Worm (Caenorhabditis elegans) whole organism, L4 larva: ENCODE results near the gene Y54G2A.7.

Experiments
- D1046.2 ChIP-seq: fragments of 200-800 bp; sonication (Bioruptor generic); IDR thresholded peaks from 2 replicates; pipeline ENCODE4 v1.3.6; 2022; ENCODE audit warnings: missing genetic modification characterization, missing compliant biosample characterization
- F26F4.8 ChIP-seq: fragments of 200-800 bp; sonication (Bioruptor generic); conservative IDR thresholded peaks from 2 replicates; pipeline ENCODE4 v1.3.6; 2022; ENCODE audit warnings: missing genetic modification characterization, missing compliant biosample characterization
- F37D6.2 ChIP-seq: sonication (generic microtip); optimal IDR thresholded peaks from 2 replicates; lab custom pipeline; 2016; ENCODE audit warnings: mild to moderate bottlenecking, missing genetic modification characterization, missing compliant biosample characterization
- F44E2.7 ChIP-seq: fragments of 200-800 bp; sonication (Bioruptor generic); IDR thresholded peaks from 2 replicates; pipeline ENCODE4 v2.1.2; 2022; ENCODE audit warnings: missing genetic modification characterization, missing compliant biosample characterization
- T20F7.1 ChIP-seq: fragments of 200-800 bp; sonication (Bioruptor generic); optimal IDR thresholded peaks from 2 replicates; lab custom pipeline; 2018; ENCODE audit warnings: mild to moderate bottlenecking, missing genetic modification characterization, missing compliant biosample characterization
- Y75B8A.6 ChIP-seq: fragments of 200-800 bp; sonication (Bioruptor generic); IDR thresholded peaks from 2 replicates; pipeline ENCODE4 v1.3.6; 2022; ENCODE audit warnings: missing genetic modification reagents, missing genetic modification characterization, missing compliant biosample characterization
- ZK337.2 ChIP-seq: fragments of 200-800 bp; sonication (Bioruptor generic); IDR thresholded peaks from 2 replicates; pipeline ENCODE4 v1.3.6; 2022; ENCODE audit warnings: missing genetic modification reagents, missing genetic modification characterization, missing compliant biosample characterization
- arid-1 ChIP-seq: fragments of 200-800 bp; sonication (Bioruptor generic); conservative IDR thresholded peaks from 2 replicates; pipeline ENCODE4 v1.3.6; 2022; ENCODE audit warnings: missing genetic modification reagents, missing genetic modification characterization, missing compliant biosample characterization
- ceh-20 ChIP-seq: fragments of 200-800 bp; sonication (Bioruptor generic); IDR thresholded peaks from 2 replicates; pipeline ENCODE4 v1.3.6; 2022; ENCODE audit warnings: missing genetic modification reagents, missing genetic modification characterization, missing compliant biosample characterization
- ceh-28 ChIP-seq: fragments of 150-350 bp; optimal IDR thresholded peaks from 2 replicates; lab custom pipeline; 2014; ENCODE audit warnings: missing biosample characterization, missing genetic modification reagents, missing genetic modification characterization
- ceh-62 ChIP-seq: sonication (generic microtip); optimal IDR thresholded peaks from 2 replicates; lab custom pipeline; 2017; ENCODE audit warnings: missing biosample characterization, missing genetic modification characterization
- ces-1 ChIP-seq: fragments of 150-350 bp; sonication (generic microtip); optimal IDR thresholded peaks from 4 replicates; lab custom pipeline; 2014; ENCODE audit warnings: missing biosample characterization, missing genetic modification reagents, missing genetic modification characterization
- cey-2 ChIP-seq: sonication (generic microtip); optimal IDR thresholded peaks from 3 replicates; lab custom pipeline; 2017; ENCODE audit warnings: missing genetic modification characterization, mild to moderate bottlenecking, missing compliant biosample characterization, antibody characterized with exemption, borderline replicate concordance; ENCODE audit not compliant: insufficient read depth
- ctbp-1 ChIP-seq: fragments of 200-800 bp; sonication (Bioruptor generic); IDR thresholded peaks from 2 replicates; pipeline ENCODE4 v1.3.6; 2022; ENCODE audit warnings: missing genetic modification reagents, missing genetic modification characterization, missing compliant biosample characterization
- daf-12 ChIP-seq: fragments of 150-350 bp; optimal IDR thresholded peaks from 2 replicates; lab custom pipeline; 2014; ENCODE audit warnings: missing biosample characterization, missing genetic modification reagents, missing genetic modification characterization
- daf-16 ChIP-seq, 3 experiments: sonication (generic microtip); optimal IDR thresholded peaks; 2 replicates each; lab custom pipeline; 2016 to 2017; ENCODE audit warnings: missing genetic modification characterization in 3 of 3, missing genetic modification reagents in 3 of 3, mild to moderate bottlenecking in 2 of 3, missing compliant biosample characterization in 2 of 3, missing biosample characterization in 1 of 3, moderate library complexity in 1 of 3
- dmd-9 ChIP-seq: fragments of 200-800 bp; sonication (Bioruptor generic); IDR thresholded peaks from 2 replicates; pipeline ENCODE4 v1.3.6; 2022; ENCODE audit warnings: missing genetic modification reagents, missing genetic modification characterization, missing compliant biosample characterization
- dve-1 ChIP-seq: sonication (generic microtip); optimal IDR thresholded peaks from 2 replicates; lab custom pipeline; 2017; ENCODE audit warnings: antibody characterized with exemption, mild to moderate bottlenecking, missing genetic modification characterization, missing compliant biosample characterization; ENCODE audit not compliant: insufficient read depth
- egl-27 ChIP-seq: sonication (generic microtip); optimal IDR thresholded peaks from 3 replicates; lab custom pipeline; 2017; ENCODE audit warnings: missing biosample characterization, missing genetic modification reagents, missing genetic modification characterization
- fkh-10 ChIP-seq: fragments of 150-350 bp; optimal IDR thresholded peaks from 2 replicates; lab custom pipeline; 2014; ENCODE audit warnings: missing biosample characterization, missing genetic modification reagents, missing genetic modification characterization
- hlh-30 ChIP-seq: sonication (generic microtip); optimal IDR thresholded peaks from 2 replicates; lab custom pipeline; 2017; ENCODE audit warnings: antibody characterized with exemption, mild to moderate bottlenecking, missing genetic modification characterization, missing compliant biosample characterization; ENCODE audit not compliant: insufficient read depth
- lim-7 ChIP-seq: fragments of 200-800 bp; sonication (Bioruptor generic); IDR thresholded peaks from 2 replicates; pipeline ENCODE4 v1.3.6; 2022; ENCODE audit warnings: missing genetic modification characterization, missing compliant biosample characterization
- lin-1 ChIP-seq: fragments of 200-800 bp; sonication (Bioruptor generic); IDR thresholded peaks from 2 replicates; pipeline ENCODE4 v1.3.6; 2022; ENCODE audit warnings: missing genetic modification reagents, missing genetic modification characterization, missing compliant biosample characterization
- lin-13 ChIP-seq: fragments of 150-350 bp; optimal IDR thresholded peaks from 2 replicates; lab custom pipeline; 2014; ENCODE audit warnings: missing biosample characterization, missing genetic modification reagents, missing genetic modification characterization
- lin-29 ChIP-seq: fragments of 200-800 bp; sonication (Bioruptor generic); IDR thresholded peaks from 2 replicates; pipeline ENCODE4 v1.3.6; 2022; ENCODE audit warnings: missing genetic modification reagents, missing genetic modification characterization, missing compliant biosample characterization
- lin-39 ChIP-seq: fragments of 150-350 bp; optimal IDR thresholded peaks from 2 replicates; lab custom pipeline; 2014; ENCODE audit warnings: missing biosample characterization, missing genetic modification reagents, missing genetic modification characterization
- madf-9 ChIP-seq: fragments of 200-800 bp; sonication (Bioruptor generic); conservative IDR thresholded peaks from 2 replicates; pipeline ENCODE4 v1.3.6; 2022; ENCODE audit warnings: missing genetic modification reagents, missing genetic modification characterization, missing compliant biosample characterization
- mep-1 ChIP-seq: fragments of 150-350 bp; sonication (generic microtip); optimal IDR thresholded peaks from 3 replicates; lab custom pipeline; 2014; ENCODE audit warnings: missing biosample characterization, missing genetic modification characterization
- mes-2 ChIP-seq: sonication (generic microtip); optimal IDR thresholded peaks from 2 replicates; lab custom pipeline; 2016; ENCODE audit warnings: missing genotype, mild to moderate bottlenecking, missing genetic modification characterization, missing compliant biosample characterization; ENCODE audit not compliant: poor library complexity, severe bottlenecking
- mxl-2 ChIP-seq: fragments of 200-800 bp; sonication (Bioruptor generic); conservative IDR thresholded peaks from 2 replicates; pipeline ENCODE4 v1.3.6; 2022; ENCODE audit warnings: missing genetic modification reagents, missing genetic modification characterization, missing compliant biosample characterization
- nhr-237 ChIP-seq: sonication (generic microtip); optimal IDR thresholded peaks from 2 replicates; lab custom pipeline; 2017; ENCODE audit warnings: missing biosample characterization, missing genetic modification characterization
- nhr-25 ChIP-seq: sonication (generic microtip); optimal IDR thresholded peaks from 2 replicates; lab custom pipeline; 2017; ENCODE audit warnings: missing genetic modification characterization, mild to moderate bottlenecking, missing compliant biosample characterization, antibody characterized with exemption, moderate library complexity, borderline replicate concordance; ENCODE audit not compliant: insufficient read depth
- nhr-28 ChIP-seq: fragments of 150-350 bp; optimal IDR thresholded peaks from 2 replicates; lab custom pipeline; 2014; ENCODE audit warnings: missing biosample characterization, missing genetic modification characterization
- nhr-42 ChIP-seq: fragments of 200-800 bp; sonication (Bioruptor generic); IDR thresholded peaks from 2 replicates; pipeline ENCODE4 v1.3.6; 2022; ENCODE audit warnings: missing genetic modification characterization, missing compliant biosample characterization
- nhr-48 ChIP-seq: sonication (generic microtip); optimal IDR thresholded peaks from 2 replicates; lab custom pipeline; 2016; ENCODE audit warnings: mild to moderate bottlenecking, missing genetic modification characterization, missing compliant biosample characterization
- nhr-6 ChIP-seq: fragments of 150-350 bp; optimal IDR thresholded peaks from 2 replicates; lab custom pipeline; 2014; ENCODE audit warnings: missing biosample characterization, missing genetic modification characterization
- php-3 ChIP-seq: fragments of 200-800 bp; sonication (Bioruptor generic); IDR thresholded peaks from 2 replicates; pipeline ENCODE4 v1.3.6; 2022; ENCODE audit warnings: missing genetic modification reagents, missing genetic modification characterization, missing compliant biosample characterization
- snpc-4 ChIP-seq: fragments of 150-350 bp; optimal IDR thresholded peaks from 2 replicates; lab custom pipeline; 2014; ENCODE audit warnings: missing biosample characterization, missing genetic modification characterization
- spr-3 ChIP-seq: fragments of 200-800 bp; sonication (Bioruptor generic); optimal IDR thresholded peaks from 2 replicates; lab custom pipeline; 2018; ENCODE audit warnings: mild to moderate bottlenecking, missing genetic modification characterization, missing compliant biosample characterization
- tag-97 ChIP-seq: fragments of 200-800 bp; sonication (Bioruptor generic); IDR thresholded peaks from 2 replicates; pipeline ENCODE4 v1.3.6; 2022; ENCODE audit warnings: missing genetic modification characterization, missing compliant biosample characterization
- tra-1 ChIP-seq: fragments of 200-800 bp; sonication (Bioruptor generic); IDR thresholded peaks from 2 replicates; pipeline ENCODE4 v1.3.6; 2022; ENCODE audit warnings: missing genetic modification reagents, missing genetic modification characterization, missing compliant biosample characterization
- unc-130 ChIP-seq: sonication (generic microtip); optimal IDR thresholded peaks from 2 replicates; lab custom pipeline; 2016; ENCODE audit warnings: missing genetic modification reagents, missing genetic modification characterization, missing compliant biosample characterization
- unc-62 ChIP-seq, 3 experiments: fragments of 150-350 bp in 1 of 3; sonication (generic microtip); optimal IDR thresholded peaks in 2 of 3; peaks in 1 of 3; 1 replicate in 1 of 3; 2 replicates in 2 of 3; lab custom pipeline; 2014 to 2017; ENCODE audit warnings: missing biosample characterization in 3 of 3, missing genetic modification characterization in 3 of 3, missing genetic modification reagents in 3 of 3, missing genotype in 1 of 3
- vab-7 ChIP-seq: fragments of 200-800 bp; sonication (Bioruptor generic); IDR thresholded peaks from 2 replicates; pipeline ENCODE4 v1.3.6; 2022; ENCODE audit warnings: missing genetic modification reagents, missing genetic modification characterization, missing compliant biosample characterization
- zag-1 ChIP-seq: fragments of 150-350 bp; optimal IDR thresholded peaks from 2 replicates; lab custom pipeline; 2014; ENCODE audit warnings: missing biosample characterization, missing genetic modification characterization
- zfp-3 ChIP-seq: fragments of 200-800 bp; sonication (Bioruptor generic); conservative IDR thresholded peaks from 2 replicates; pipeline ENCODE4 v1.3.6; 2022; ENCODE audit warnings: missing genetic modification reagents, missing genetic modification characterization, missing compliant biosample characterization
- zip-11 ChIP-seq: fragments of 200-800 bp; sonication (Bioruptor generic); IDR thresholded peaks from 2 replicates; pipeline ENCODE4 v1.3.6; 2022; ENCODE audit warnings: missing genetic modification characterization, missing compliant biosample characterization
- ztf-11 ChIP-seq: fragments of 150-350 bp; optimal IDR thresholded peaks from 2 replicates; lab custom pipeline; 2014; ENCODE audit warnings: missing biosample characterization, missing genetic modification characterization

The Y54G2A.7 gene

DNA sequence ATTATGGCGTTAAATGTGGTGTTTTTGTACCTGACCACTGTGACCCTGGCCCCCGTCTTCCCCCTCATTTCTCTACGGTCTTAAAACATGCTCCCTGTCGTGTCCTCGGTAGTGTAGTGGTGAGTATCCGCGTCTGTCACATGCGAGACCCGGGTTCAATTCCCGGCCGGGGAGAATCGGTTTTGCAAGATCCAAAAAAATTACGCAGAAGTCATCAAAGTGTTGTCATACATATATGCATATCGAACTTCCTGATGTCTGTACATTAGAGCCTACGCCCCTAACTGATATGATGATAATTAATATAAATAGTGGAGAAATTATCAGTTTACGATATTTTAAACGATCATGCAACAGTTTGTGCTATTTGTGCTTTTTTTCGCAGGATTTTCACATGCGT is 32.9 kb upstream of the Y54G2A.7 start, which contains the start of gene Y54G2A.45 (continued):
- TF ChIP-seq unc-130 (peak; percentile 65), cey-2 (tag; lab: Kevin White, UChicago) (no peak), dve-1 (tag; lab: Kevin White, UChicago) (peak; percentile 88), nhr-25 (no peak), ceh-62 (no peak), php-3 (GFP tag; lab: Robert Waterston, UW) (peak; percentile 78), ZK337.2 (GFP tag; lab: Robert Waterston, UW) (peak; percentile 51; the same call in 1 of the 2 replicates), nhr-42 (GFP tag; lab: Robert Waterston, UW) (peak; percentile 69; the same call in 1 of the 2 replicates), nhr-237 (tag; lab: Kevin White, UChicago) (no peak), egl-27 (no peak), tra-1 (GFP tag; lab: Robert Waterston, UW) (peak; percentile 89), Y75B8A.6 (GFP tag; lab: Robert Waterston, UW) (peak; percentile 57; the same call in 1 of the 2 replicates), hlh-30 (tag; lab: Kevin White, UChicago) (peak; percentile 91), nhr-6 (peak; percentile 3), dmd-9 (GFP tag; lab: Robert Waterston, UW) (peak; percentile 72; the same call in 1 of the 2 replicates), madf-9 (GFP tag; lab: Robert Waterston, UW) (peak; percentile 89), ztf-11 (no peak), F37D6.2 (peak; percentile 20), ces-1 (GFP tag; lab: Kevin White, UChicago) (no peak), ctbp-1 (GFP tag; lab: Robert Waterston, UW) (peak; percentile 74; the same call in 1 of the 2 replicates), mes-2 (tag; lab: Kevin White, UChicago) (peak; percentile 77), fkh-10 (GFP tag; lab: Kevin White, UChicago) (no peak), nhr-28 (tag; lab: Kevin White, UChicago) (peak; percentile 89), ceh-20 (GFP tag; lab: Robert Waterston, UW) (peak; percentile 65)

DNA sequence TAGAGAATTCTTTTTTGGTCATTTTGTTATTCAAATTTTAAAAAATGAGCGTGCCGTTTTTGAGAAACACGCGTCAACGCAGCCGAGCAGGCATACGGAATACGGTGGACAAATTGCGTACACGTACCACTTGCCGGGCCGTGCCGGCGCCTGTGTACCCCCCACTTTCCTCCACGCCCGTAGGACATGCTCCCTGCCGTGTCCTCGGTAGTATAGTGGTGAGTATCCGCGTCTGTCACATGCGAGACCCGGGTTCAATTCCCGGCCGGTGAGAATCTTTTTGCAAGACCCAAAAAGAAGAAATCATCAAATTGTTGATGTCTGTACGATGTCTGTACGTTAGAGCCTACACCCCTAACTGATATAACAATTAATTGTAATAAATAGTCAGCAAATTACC is 30.3 kb upstream of the Y54G2A.7 start:
- TF ChIP-seq lim-7 (GFP tag; lab: Robert Waterston, UW) (peak; percentile 75), nhr-48 (no peak), arid-1 (GFP tag; lab: Robert Waterston, UW) (0 out of 2 replicates have a peak, but pooled peaks have one; percentile 46), tag-97 (GFP tag; lab: Robert Waterston, UW) (no peak), lin-13 (no peak), lin-39 (tag; lab: Kevin White, UChicago) (no peak), T20F7.1 (GFP tag; lab: Kevin White, UChicago) (no peak), zag-1 (tag; lab: Kevin White, UChicago) (no peak), ceh-28 (tag; lab: Kevin White, UChicago) (no peak), spr-3 (GFP tag; lab: Kevin White, UChicago) (no peak), nhr-28 (tag; lab: Kevin White, UChicago) (no peak), F26F4.8 (0 out of 2 replicates have a peak, but pooled peaks have one; percentile 55), ces-1 (GFP tag; lab: Kevin White, UChicago) (no peak), mxl-2 (no peak), F44E2.7 (GFP tag; lab: Robert Waterston, UW) (0 out of 2 replicates have a peak, but pooled peaks have one; percentile 67), ZK337.2 (GFP tag; lab: Robert Waterston, UW) (no peak), lin-29 (GFP tag; lab: Robert Waterston, UW) (0 out of 2 replicates have a peak, but pooled peaks have one; percentile 19), D1046.2 (GFP tag; lab: Robert Waterston, UW) (0 out of 2 replicates have a peak, but pooled peaks have one; percentile 34), zfp-3 (GFP tag; lab: Robert Waterston, UW) (no peak), unc-62 (GFP tag; optimal IDR thresholded peaks at IDR 0.05 in 1 of 2; lab: Kevin White, UChicago) (no peak), unc-62 (tag; optimal IDR thresholded peaks at IDR 0.05; lab: Kevin White, UChicago) (no peak), zip-11 (no peak), mep-1 (no peak), snpc-4 (no peak), vab-7 (GFP tag; lab: Robert Waterston, UW) (peak; percentile 67; the same call in 1 of the 2 replicates), daf-12 (no peak), daf-16 (GFP tag; optimal IDR thresholded peaks at IDR 0.05; lab: Kevin White, UChicago) (peak in 1 of 2 experiments; percentile 5), daf-16 (tag; optimal IDR thresholded peaks at IDR 0.05; lab: Kevin White, UChicago) (peak; percentile 18), lin-1 (GFP tag; lab: Robert Waterston, UW) (no peak), ctbp-1 (GFP tag; lab: Robert Waterston, UW) (no peak)
